Fruit fly (Drosophila melanogaster) whole organism, adult: ENCODE data around the gene ppk13.

Experiments used
- CG11617 ChIP-seq: fragments of 200-800 bp; sonication (Bioruptor generic); optimal IDR thresholded peaks from 2 replicates; lab custom pipeline; 2017; ENCODE audit warnings: mild to moderate bottlenecking, missing biosample characterization, missing genetic modification reagents, missing genetic modification characterization
- CG12768 ChIP-seq: fragments of 200-800 bp; sonication (Bioruptor generic); optimal IDR thresholded peaks from 2 replicates; lab custom pipeline; 2017; ENCODE audit warnings: missing biosample characterization, missing genetic modification characterization, mild to moderate bottlenecking, moderate library complexity, missing genetic modification reagents
- CG14711 ChIP-seq: fragments of 200-800 bp; sonication (Bioruptor generic); optimal IDR thresholded peaks from 2 replicates; lab custom pipeline; 2018; ENCODE audit warnings: missing biosample characterization, mild to moderate bottlenecking, missing genetic modification characterization, moderate library complexity
- CG1620 ChIP-seq: fragments of 200-800 bp; sonication (Bioruptor generic); optimal IDR thresholded peaks from 2 replicates; lab custom pipeline; 2016; ENCODE audit warnings: missing biosample characterization, missing genetic modification characterization
- CG33017 ChIP-seq: fragments of 200-800 bp; sonication (Bioruptor generic); optimal IDR thresholded peaks from 2 replicates; lab custom pipeline; 2018; ENCODE audit warnings: missing biosample characterization, mild to moderate bottlenecking, missing genetic modification characterization, moderate library complexity
- CG7045 ChIP-seq: fragments of 200-800 bp; sonication (Bioruptor generic); optimal IDR thresholded peaks from 2 replicates; lab custom pipeline; 2017; ENCODE audit warnings: missing biosample characterization, mild to moderate bottlenecking, missing genetic modification characterization
- Clk ChIP-seq: fragments of 200-800 bp; sonication (Bioruptor generic); optimal IDR thresholded peaks from 2 replicates; lab custom pipeline; 2017; ENCODE audit warnings: missing biosample characterization, missing genetic modification characterization
- Crg-1 ChIP-seq: fragments of 200-800 bp; sonication (Bioruptor generic); optimal IDR thresholded peaks from 2 replicates; lab custom pipeline; 2016; ENCODE audit warnings: missing biosample characterization, missing genetic modification characterization
- Hr96 ChIP-seq: fragments of 200-800 bp; sonication (Bioruptor generic); optimal IDR thresholded peaks from 2 replicates; lab custom pipeline; 2016; ENCODE audit warnings: missing biosample characterization, missing genetic modification characterization
- Mnt ChIP-seq: fragments of 200-800 bp; sonication (Bioruptor generic); optimal IDR thresholded peaks from 2 replicates; lab custom pipeline; 2016; ENCODE audit warnings: missing biosample characterization, mild to moderate bottlenecking, missing genetic modification characterization
- cnc ChIP-seq, 2 experiments: fragments of >200 bp; optimal IDR thresholded peaks; 2 replicates each; lab custom pipeline; 2017
- kay ChIP-seq: fragments of 200-800 bp; sonication (Bioruptor generic); peaks from one replicate; lab custom pipeline; 2016; ENCODE audit warnings: missing biosample characterization, missing genetic modification characterization, borderline replicate concordance
- ovo ChIP-seq: fragments of 200-800 bp; sonication (Bioruptor generic); optimal IDR thresholded peaks from 2 replicates; lab custom pipeline; 2016; ENCODE audit warnings: missing biosample characterization, missing genetic modification characterization

- TF ChIP-seq CG1620 (GFP tag; lab: Kevin White, UChicago) = no peak
- TF ChIP-seq Crg-1 (GFP tag; lab: Kevin White, UChicago) = no peak
- no peak for TF ChIP-seq Hr96
- TF ChIP-seq CG11617 (GFP tag; lab: Kevin White, UChicago) = no peak
- no peak for TF ChIP-seq CG12768 (GFP tag; lab: Kevin White, UChicago)
- no peak for TF ChIP-seq CG14711
- no peak for TF ChIP-seq CG7045 (GFP tag; lab: Kevin White, UChicago)
- no peak for TF ChIP-seq cnc (optimal IDR thresholded peaks at IDR 0.05; lab: Kevin White, UChicago)
- no peak for TF ChIP-seq CG33017 (tag; lab: Kevin White, UChicago)
- TF ChIP-seq Clk (GFP tag; lab: Kevin White, UChicago) = no peak
- no peak for TF ChIP-seq Mnt (GFP tag; lab: Kevin White, UChicago)
- no peak for TF ChIP-seq ovo (GFP tag; lab: Kevin White, UChicago)
- TF ChIP-seq kay (GFP tag; lab: Kevin White, UChicago) = no peak
These were observed 5.9 kb downstream of the ppk13 start, which contains the start of gene CG33511 for dm6 chr2L:21082444-21083201.
